Worm (Caenorhabditis elegans) whole organism, L1 larva: Measurements from ENCODE around the gene his-32.

Experiments used
- aly-2 ChIP-seq: fragments of 150-350 bp; optimal IDR thresholded peaks from 2 replicates; lab custom pipeline; 2014; ENCODE audit warnings: missing biosample characterization, missing genetic modification characterization
- ama-1 ChIP-seq: fragments of 150-350 bp; optimal IDR thresholded peaks from 2 replicates; lab custom pipeline; 2014
- elt-2 ChIP-seq: sonication (generic microtip); optimal IDR thresholded peaks from 2 replicates; lab custom pipeline; 2016; ENCODE audit warnings: missing genetic modification characterization, mild to moderate bottlenecking, inconsistent platforms, missing compliant biosample characterization, missing genetic modification reagents
- fos-1 ChIP-seq: fragments of 150-350 bp; optimal IDR thresholded peaks from 2 replicates; lab custom pipeline; 2014; ENCODE audit warnings: missing biosample characterization, missing genetic modification characterization
- lin-13 ChIP-seq: fragments of 150-350 bp; optimal IDR thresholded peaks from 2 replicates; lab custom pipeline; 2014; ENCODE audit warnings: missing biosample characterization, missing genetic modification reagents, missing genetic modification characterization
- nhr-76 ChIP-seq: sonication (generic microtip); optimal IDR thresholded peaks from 2 replicates; lab custom pipeline; 2017; ENCODE audit warnings: missing biosample characterization, missing genetic modification characterization

DNA sequence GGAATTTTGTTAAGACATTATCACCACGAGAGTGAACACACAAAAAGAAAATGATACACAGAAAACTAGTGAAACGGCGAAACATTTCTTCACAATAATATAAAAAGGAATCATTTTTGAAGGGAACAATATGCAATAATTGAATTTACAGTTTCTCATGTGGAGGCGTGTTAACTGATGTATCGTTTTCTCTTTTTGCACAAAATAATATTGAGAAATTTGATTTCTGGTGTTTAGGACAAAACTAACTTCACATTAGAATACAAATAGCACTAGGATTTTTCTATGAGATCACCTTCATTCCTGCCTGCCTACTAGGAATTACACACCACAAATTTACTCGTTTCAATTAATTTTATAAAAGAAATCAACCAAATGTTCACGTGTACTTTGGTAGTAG is 24.4 kb downstream of the his-32 start, which contains the start of gene D2096.13:
- TF ChIP-seq lin-13 (GFP tag; lab: Kevin White, UChicago), result no peak
- TF ChIP-seq ama-1 (lab: Kevin White, UChicago), result no peak
- TF ChIP-seq fos-1 (tag; lab: Kevin White, UChicago), result no peak
- no peak for TF ChIP-seq elt-2 (tag; lab: Kevin White, UChicago)
- no peak for TF ChIP-seq nhr-76 (tag; lab: Kevin White, UChicago)
- no peak for TF ChIP-seq aly-2
